Worm (Caenorhabditis elegans): ENCODE results near the gene nhr-36.
A peak's percentile ranks its signal among the peaks of the same experiment; 100 is the strongest.

The nhr-36 gene

DNA sequence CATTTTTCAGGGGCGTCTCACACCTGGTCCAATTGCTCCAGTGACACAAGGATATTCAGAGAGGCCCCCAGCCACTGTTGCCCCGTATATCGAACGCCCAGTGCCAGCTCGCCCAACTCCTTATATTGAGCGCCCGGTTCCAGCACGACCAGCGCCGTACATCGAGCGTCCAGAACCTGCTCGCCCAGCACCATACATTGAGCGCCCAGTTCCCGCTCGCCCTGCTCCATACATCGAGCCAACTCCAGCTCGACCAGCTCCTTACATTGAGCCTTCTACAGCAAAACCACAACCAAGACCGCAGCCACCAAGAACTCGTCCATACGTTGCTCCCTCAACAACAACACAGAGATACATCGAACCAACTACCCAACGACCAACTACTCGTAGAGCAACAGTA is 38.6 kb downstream of the nhr-36 start:
- no peak for TF ChIP-seq tra-4 (tag; optimal IDR thresholded peaks at IDR 0.05)
- TF ChIP-seq aly-1 (tag; optimal IDR thresholded peaks at IDR 0.05), result no peak
- TF ChIP-seq ceh-36 (tag; optimal IDR thresholded peaks at IDR 0.05), result no peak
- no peak for TF ChIP-seq tbx-37 (GFP tag; conservative IDR thresholded peaks at IDR 0.05)
- TF ChIP-seq hmg-4 (GFP tag; optimal IDR thresholded peaks at IDR 0.05), result no peak
- no peak for TF ChIP-seq tbx-11 (GFP tag; IDR thresholded peaks at IDR 0.05)

ce11 chrV:9221566-9221965 is 39.8 kb downstream of the nhr-36 start, which contains the start of gene grd-6:
Gene grd-6 (plus strand): TSS chrV:9221866.
- no peak for TF ChIP-seq tbx-37 (GFP tag; conservative IDR thresholded peaks at IDR 0.05)
- TF ChIP-seq ceh-36 (tag; optimal IDR thresholded peaks at IDR 0.05), result no peak

DNA sequence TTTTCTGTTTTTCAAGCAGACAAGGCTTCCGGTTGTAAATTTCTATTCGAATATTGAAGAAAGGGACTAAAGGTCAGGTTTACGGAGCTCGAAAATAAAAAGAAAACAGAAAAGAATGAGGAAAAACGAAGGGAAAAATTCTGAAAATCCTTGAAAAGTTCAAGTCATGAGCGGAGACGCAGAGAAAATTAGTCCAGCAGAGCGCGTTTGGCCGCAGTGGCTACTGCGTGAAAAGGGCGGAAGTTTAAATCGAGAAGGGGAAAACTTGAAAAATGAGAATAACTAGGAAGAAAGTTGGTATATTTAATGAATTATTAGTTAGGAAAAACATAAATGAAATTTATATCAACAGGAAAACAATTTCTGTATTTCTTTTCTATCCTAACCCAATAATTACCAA is 40.9 kb downstream of the nhr-36 start:
- no peak for TF ChIP-seq hnd-1 (tag; optimal IDR thresholded peaks at IDR 0.05)
- TF ChIP-seq sea-1 (GFP tag; conservative IDR thresholded peaks at IDR 0.05), result no peak
- TF ChIP-seq ama-1 (optimal IDR thresholded peaks at IDR 0.05), result no peak
- TF ChIP-seq F13C5.2 (tag; optimal IDR thresholded peaks at IDR 0.05), result peak; percentile 14
- no peak for TF ChIP-seq scrt-1 (GFP tag; IDR thresholded peaks at IDR 0.05)
- TF ChIP-seq aly-1 (tag; optimal IDR thresholded peaks at IDR 0.05), result no peak
- no peak for TF ChIP-seq ceh-36 (tag; optimal IDR thresholded peaks at IDR 0.05)
- no peak for TF ChIP-seq B0310.2 (tag; optimal IDR thresholded peaks at IDR 0.05)

DNA sequence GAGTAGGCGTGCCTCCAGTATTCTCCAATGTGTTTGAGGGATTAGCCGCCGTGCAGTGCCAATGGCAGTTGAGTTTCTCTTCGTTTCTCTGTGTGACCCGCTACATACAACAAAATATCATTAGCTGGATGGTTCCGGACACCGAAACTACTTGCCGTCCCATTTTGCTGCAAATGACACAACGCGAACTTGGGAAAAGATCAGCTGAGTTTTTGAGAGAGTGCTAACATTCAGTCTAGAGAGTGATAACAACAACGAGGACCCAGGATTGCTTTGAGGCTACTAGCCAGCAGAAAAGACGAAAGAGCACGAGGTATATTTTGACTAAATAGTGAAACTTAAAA is 42.0 kb downstream of the nhr-36 start:
- TF ChIP-seq ceh-36 (tag; optimal IDR thresholded peaks at IDR 0.05) (peak; percentile 44), hmg-4 (GFP tag; optimal IDR thresholded peaks at IDR 0.05) (no peak)

- TF ChIP-seq tra-4 (tag; optimal IDR thresholded peaks at IDR 0.05) (no peak), ama-1 (optimal IDR thresholded peaks at IDR 0.05) (no peak), F13C5.2 (tag; optimal IDR thresholded peaks at IDR 0.05) (no peak), sea-1 (GFP tag; conservative IDR thresholded peaks at IDR 0.05) (no peak), tbx-37 (GFP tag; conservative IDR thresholded peaks at IDR 0.05) (no peak), tbx-11 (GFP tag; IDR thresholded peaks at IDR 0.05) (0 out of 2 replicates have a peak, but pooled peaks have one; percentile 32), hmg-4 (GFP tag; optimal IDR thresholded peaks at IDR 0.05) (no peak), ceh-13 (GFP tag; optimal IDR thresholded peaks at IDR 0.05) (no peak)
Measured at ce11 chrV:9218655-9219389, 42.6 kb downstream of the nhr-36 start.

DNA sequence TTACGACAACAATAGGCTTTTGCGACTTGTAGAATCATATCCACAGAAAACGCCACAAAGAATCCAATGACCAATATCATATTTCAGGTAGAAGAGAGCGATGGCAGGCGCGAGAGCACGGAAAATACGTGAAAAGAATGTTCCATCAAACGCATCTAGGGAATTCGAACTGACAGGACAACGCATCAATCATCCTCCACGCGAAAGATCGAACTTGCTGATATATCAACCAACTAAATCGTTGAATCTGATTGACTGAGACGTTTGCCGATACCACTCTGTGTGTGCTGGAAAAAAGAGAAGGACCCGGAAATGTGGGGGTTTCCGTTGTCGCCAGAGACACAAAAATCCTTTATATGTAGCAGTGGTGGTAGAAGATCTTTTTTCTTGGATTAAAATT is 43.2 kb downstream of the nhr-36 start:
- TF ChIP-seq ets-7 (tag; optimal IDR thresholded peaks at IDR 0.05) (no peak), flt-1 (GFP tag; IDR thresholded peaks at IDR 0.05) (no peak), B0310.2 (tag; optimal IDR thresholded peaks at IDR 0.05) (no peak), pes-1 (GFP tag; IDR thresholded peaks at IDR 0.05) (no peak), ceh-36 (tag; optimal IDR thresholded peaks at IDR 0.05) (no peak), hmbx-1 (tag; optimal IDR thresholded peaks at IDR 0.05) (no peak), hmg-4 (GFP tag; optimal IDR thresholded peaks at IDR 0.05) (no peak), tra-4 (tag; optimal IDR thresholded peaks at IDR 0.05) (no peak), F13C5.2 (tag; optimal IDR thresholded peaks at IDR 0.05) (no peak), tbx-37 (GFP tag; conservative IDR thresholded peaks at IDR 0.05) (no peak), ama-1 (optimal IDR thresholded peaks at IDR 0.05) (no peak), ceh-13 (GFP tag; optimal IDR thresholded peaks at IDR 0.05) (no peak), aly-1 (tag; optimal IDR thresholded peaks at IDR 0.05) (no peak), tbx-11 (GFP tag; IDR thresholded peaks at IDR 0.05) (no peak), hnd-1 (tag; optimal IDR thresholded peaks at IDR 0.05) (no peak)

ce11 chrV:9217158-9217557 is 44.2 kb downstream of the nhr-36 start, which contains the start of gene pacs-1:
Gene pacs-1 (minus strand): TSS chrV:9217258.
- no peak for TF ChIP-seq flt-1 (GFP tag; IDR thresholded peaks at IDR 0.05)
- TF ChIP-seq hmg-4 (GFP tag; optimal IDR thresholded peaks at IDR 0.05), result no peak
- no peak for TF ChIP-seq pes-1 (GFP tag; IDR thresholded peaks at IDR 0.05)
- TF ChIP-seq ets-7 (tag; optimal IDR thresholded peaks at IDR 0.05), result no peak
- no peak for TF ChIP-seq tbx-11 (GFP tag; IDR thresholded peaks at IDR 0.05)
- TF ChIP-seq F13C5.2 (tag; optimal IDR thresholded peaks at IDR 0.05), result no peak

ce11 chrV:9213554-9213953 is 47.8 kb downstream of the nhr-36 start, which contains the start of gene mdt-27:
Gene mdt-27 (minus strand): TSS chrV:9213654.
- TF ChIP-seq ets-7 (tag; optimal IDR thresholded peaks at IDR 0.05) (no peak), scrt-1 (GFP tag; IDR thresholded peaks at IDR 0.05) (no peak), ceh-13 (GFP tag; optimal IDR thresholded peaks at IDR 0.05) (no peak), sea-1 (GFP tag; conservative IDR thresholded peaks at IDR 0.05) (no peak), ceh-36 (tag; optimal IDR thresholded peaks at IDR 0.05) (no peak), tbx-11 (GFP tag; IDR thresholded peaks at IDR 0.05) (no peak)

- no peak for TF ChIP-seq tbx-37 (GFP tag; conservative IDR thresholded peaks at IDR 0.05)
- TF ChIP-seq ama-1 (optimal IDR thresholded peaks at IDR 0.05), result no peak
- no peak for TF ChIP-seq tbx-11 (GFP tag; IDR thresholded peaks at IDR 0.05)
- no peak for TF ChIP-seq scrt-1 (GFP tag; IDR thresholded peaks at IDR 0.05)
Measured at ce11 chrV:9212499-9212898, 48.9 kb downstream of the nhr-36 start.

All from whole organism, early embryonic.